Fruit fly (Drosophila melanogaster): ENCODE results near the gene CG4297.

The CG4297 gene

dm6 chr2L:512028-512427 lies 40.0 kb upstream of the CG4297 start (continued):
- TF ChIP-seq Sox14 (GFP tag; optimal IDR thresholded peaks at IDR 0.05) (peak; percentile 67), CG11294 (GFP tag; IDR thresholded peaks at IDR 0.05) (no peak), salr (GFP tag; optimal IDR thresholded peaks at IDR 0.05) (peak in 1 of 2 experiments; percentile 30), Ets21C (GFP tag; optimal IDR thresholded peaks at IDR 0.05) (no peak), Eip78C (GFP tag) (peak; percentile 94), CG6163 (GFP tag; IDR thresholded peaks at IDR 0.05) (peak; percentile 69), pdm3 (GFP tag; optimal IDR thresholded peaks at IDR 0.05) (peak; percentile 78), CG8119 (GFP tag; IDR thresholded peaks at IDR 0.05) (peak; percentile 37; the same call in 1 of the 3 replicates), dac (GFP tag; optimal IDR thresholded peaks at IDR 0.05) (no peak), topi (GFP tag; optimal IDR thresholded peaks at IDR 0.05) (peak; percentile 85), fd85E (GFP tag; optimal IDR thresholded peaks at IDR 0.05) (no peak)

DNA sequence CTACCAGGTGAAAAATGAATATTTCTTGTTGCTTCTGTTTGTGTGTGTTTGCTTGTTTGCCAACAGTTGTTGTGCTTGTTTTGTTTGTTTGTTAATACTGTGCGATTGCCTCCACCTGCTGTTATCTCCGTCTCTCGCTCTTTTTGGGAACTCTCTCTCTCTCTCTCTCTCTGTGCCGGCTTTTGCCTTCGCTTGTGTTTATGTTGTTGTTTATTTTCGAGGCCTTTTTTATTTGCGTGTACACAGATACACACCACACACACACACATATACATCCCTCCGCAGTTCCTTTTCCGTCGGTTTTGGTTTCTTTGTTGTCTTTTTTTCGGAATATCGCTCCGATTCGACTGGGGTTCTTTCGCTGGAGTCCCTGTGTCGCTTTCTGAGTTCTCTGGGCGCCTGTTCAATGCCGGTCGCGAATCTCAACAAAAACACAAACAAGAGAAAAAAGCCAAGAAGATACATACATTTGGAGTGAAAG lies 38.6 kb upstream of the CG4297 start:
- peak; percentile 88 for TF ChIP-seq Eip78C (GFP tag)
- peak; percentile 96 for TF ChIP-seq ss (GFP tag; optimal IDR thresholded peaks at IDR 0.05)
- peak; percentile 58 for TF ChIP-seq CG10631 (GFP tag; optimal IDR thresholded peaks at IDR 0.05)
- peak; percentile 78 for TF ChIP-seq topi (GFP tag; optimal IDR thresholded peaks at IDR 0.05)
- peak; percentile 21 for TF ChIP-seq acj6 (GFP tag; optimal IDR thresholded peaks at IDR 0.05)
- peak in 1 of 2 experiments; percentile 34 for TF ChIP-seq salr (GFP tag; optimal IDR thresholded peaks at IDR 0.05)
- peak; percentile 43; the same call in 1 of the 2 replicates for TF ChIP-seq Gug (GFP tag; IDR thresholded peaks at IDR 0.05)
- TF ChIP-seq Hr39 (GFP tag; optimal IDR thresholded peaks at IDR 0.05), result no peak
- TF ChIP-seq dsx (GFP tag; optimal IDR thresholded peaks at IDR 0.05; ENCODE audit: poor library complexity, severe bottlenecking), result peak; percentile 92
- peak; percentile 62 for TF ChIP-seq achi (GFP tag; optimal IDR thresholded peaks at IDR 0.05)
- peak; percentile 54 for TF ChIP-seq pdm3 (GFP tag; optimal IDR thresholded peaks at IDR 0.05)
- peak; percentile 74 for TF ChIP-seq net (GFP tag; optimal IDR thresholded peaks at IDR 0.05)
- TF ChIP-seq CG6276 (GFP tag; optimal IDR thresholded peaks at IDR 0.05), result peak; percentile 63
- TF ChIP-seq Hr38 (GFP tag; optimal IDR thresholded peaks at IDR 0.05), result no peak
- TF ChIP-seq Smox (GFP tag; optimal IDR thresholded peaks at IDR 0.05), result peak; percentile 72
- peak; percentile 82 for TF ChIP-seq CG6163 (GFP tag; IDR thresholded peaks at IDR 0.05)
- no peak for TF ChIP-seq Ets21C (GFP tag; optimal IDR thresholded peaks at IDR 0.05)
- peak; percentile 63 for TF ChIP-seq fd59A (GFP tag; optimal IDR thresholded peaks at IDR 0.05)
- peak; percentile 1 for TF ChIP-seq OdsH (GFP tag; optimal IDR thresholded peaks at IDR 0.05)
- TF ChIP-seq Sox102F (GFP tag; optimal IDR thresholded peaks at IDR 0.05), result peak; percentile 92
- no peak for TF ChIP-seq CG4318 (GFP tag; optimal IDR thresholded peaks at IDR 0.05)
- TF ChIP-seq CG32006 (GFP tag; optimal IDR thresholded peaks at IDR 0.05), result peak; percentile 31
- peak; percentile 55 for TF ChIP-seq CG8319 (GFP tag; optimal IDR thresholded peaks at IDR 0.05)
- TF ChIP-seq CG10669 (GFP tag; optimal IDR thresholded peaks at IDR 0.05), result peak; percentile 88
- peak; percentile 71 for TF ChIP-seq Eip75B (GFP tag; optimal IDR thresholded peaks at IDR 0.05)
- no peak for TF ChIP-seq CG31627 (GFP tag; optimal IDR thresholded peaks at IDR 0.05)
- TF ChIP-seq CG34406 (GFP tag; optimal IDR thresholded peaks at IDR 0.05), result peak; percentile 80
- TF ChIP-seq Hr4 (GFP tag; optimal IDR thresholded peaks at IDR 0.05), result no peak
- peak; percentile 94 for TF ChIP-seq Sox14 (GFP tag; optimal IDR thresholded peaks at IDR 0.05)
- peak; percentile 77 for TF ChIP-seq CG8632 (GFP tag; optimal IDR thresholded peaks at IDR 0.05)
- TF ChIP-seq eg (GFP tag; IDR thresholded peaks at IDR 0.05), result peak; percentile 43; the same call in 2 of the 3 replicates
- peak; percentile 60 for TF ChIP-seq CG8119 (GFP tag; IDR thresholded peaks at IDR 0.05)
- peak; percentile 88 for TF ChIP-seq CG1621 (tag; optimal IDR thresholded peaks at IDR 0.05)
- peak; percentile 12 for TF ChIP-seq CG11902 (GFP tag; optimal IDR thresholded peaks at IDR 0.05)
- peak; percentile 98 for TF ChIP-seq fkh (GFP tag; optimal IDR thresholded peaks at IDR 0.05)
- TF ChIP-seq CG6808 (GFP tag; optimal IDR thresholded peaks at IDR 0.05), result peak; percentile 94
- TF ChIP-seq fd85E (GFP tag; optimal IDR thresholded peaks at IDR 0.05), result peak; percentile 80
- peak; percentile 84 for TF ChIP-seq Ets96B (tag; optimal IDR thresholded peaks at IDR 0.05)
- peak; percentile 75 for TF ChIP-seq CG7368 (GFP tag; optimal IDR thresholded peaks at IDR 0.05)
- peak; percentile 42 for TF ChIP-seq CG11762 (GFP tag; optimal IDR thresholded peaks at IDR 0.05; ENCODE audit: insufficient read depth)
- TF ChIP-seq CG3032 (tag; optimal IDR thresholded peaks at IDR 0.05), result peak; percentile 83
- peak; percentile 75 for TF ChIP-seq esn (GFP tag; optimal IDR thresholded peaks at IDR 0.05)
- peak; percentile 77 for TF ChIP-seq Met (GFP tag; optimal IDR thresholded peaks at IDR 0.05)
- TF ChIP-seq CG3919 (GFP tag; optimal IDR thresholded peaks at IDR 0.05), result peak; percentile 65
- TF ChIP-seq CG11294 (GFP tag; IDR thresholded peaks at IDR 0.05), result no peak
- TF ChIP-seq dac (GFP tag; optimal IDR thresholded peaks at IDR 0.05), result no peak
- no peak for TF ChIP-seq Sox15 (GFP tag; optimal IDR thresholded peaks at IDR 0.05)

Measured in whole organism, prepupa.